Fruit fly (Drosophila melanogaster): ENCODE measurements around the gene morgue.

dm6 chr2L:4393842-4394421 lies 50.5 kb downstream of the morgue start, which contains the start of gene CG3652:
- TF ChIP-seq tai (GFP tag; optimal IDR thresholded peaks at IDR 0.05), result no peak
- no peak for TF ChIP-seq dmrt93B (GFP tag; optimal IDR thresholded peaks at IDR 0.05)
- TF ChIP-seq woc (GFP tag; optimal IDR thresholded peaks at IDR 0.05), result no peak
- no peak for TF ChIP-seq lola (GFP tag; optimal IDR thresholded peaks at IDR 0.05)
- TF ChIP-seq OdsH (GFP tag; optimal IDR thresholded peaks at IDR 0.05), result peak; percentile 30
- no peak for TF ChIP-seq Dfd (GFP tag; optimal IDR thresholded peaks at IDR 0.05)
- TF ChIP-seq Dif (GFP tag; optimal IDR thresholded peaks at IDR 0.05; ENCODE audit: partially characterized antibody), result no peak

All from whole organism, wandering third instar larva.